Fruit fly (Drosophila melanogaster) whole organism, embryonic: ENCODE results near the gene beat-IIa.

Experiments used
- CG11247 ChIP-seq: fragments of 200-800 bp; sonication (Bioruptor generic); IDR thresholded peaks from 2 replicates; pipeline ENCODE4 v1.3.6; 2022; ENCODE audit warnings: missing biosample characterization, missing genetic modification characterization
- CG12071 ChIP-seq: fragments of 200-800 bp; sonication (Bioruptor generic); optimal IDR thresholded peaks from 3 replicates; lab custom pipeline; 2018; ENCODE audit warnings: missing biosample characterization, mild to moderate bottlenecking, missing genetic modification characterization
- CG12155 ChIP-seq: fragments of 200-800 bp; sonication (Bioruptor generic); optimal IDR thresholded peaks from 3 replicates; lab custom pipeline; 2016; ENCODE audit warnings: missing biosample characterization, missing genetic modification characterization
- CG12299 ChIP-seq: fragments of 200-800 bp; sonication (Bioruptor generic); optimal IDR thresholded peaks from 2 replicates; lab custom pipeline; 2018; ENCODE audit warnings: missing biosample characterization, mild to moderate bottlenecking, missing genetic modification characterization
- CG15479 ChIP-seq: fragments of 200-800 bp; sonication (Bioruptor generic); optimal IDR thresholded peaks from 3 replicates; lab custom pipeline; 2019; ENCODE audit warnings: missing biosample characterization, mild to moderate bottlenecking, missing genetic modification characterization, moderate library complexity
- CG15601 ChIP-seq: fragments of 200-800 bp; sonication (Bioruptor generic); optimal IDR thresholded peaks from 3 replicates; lab custom pipeline; 2019; ENCODE audit warnings: missing biosample characterization, mild to moderate bottlenecking, missing genetic modification characterization, moderate library complexity
- CG17186 ChIP-seq: fragments of 200-800 bp; sonication (Bioruptor generic); optimal IDR thresholded peaks from 3 replicates; lab custom pipeline; 2017; ENCODE audit warnings: missing biosample characterization, missing genetic modification reagents, missing genetic modification characterization
- CG17328 ChIP-seq: fragments of 200-800 bp; sonication (Bioruptor generic); IDR thresholded peaks from 2 replicates; pipeline ENCODE4 v1.3.6; 2022; ENCODE audit warnings: missing biosample characterization, missing genetic modification characterization
- CG17385 ChIP-seq: fragments of 200-800 bp; sonication (Bioruptor generic); optimal IDR thresholded peaks from 3 replicates; lab custom pipeline; 2018; ENCODE audit warnings: missing biosample characterization, mild to moderate bottlenecking, missing genetic modification characterization
- CG18476 ChIP-seq: fragments of 200-800 bp; sonication (Bioruptor generic); optimal IDR thresholded peaks from 2 replicates; lab custom pipeline; 2016; ENCODE audit warnings: missing biosample characterization, mild to moderate bottlenecking, missing genetic modification characterization
- CG3838 ChIP-seq: fragments of 200-800 bp; sonication (Bioruptor generic); optimal IDR thresholded peaks from 3 replicates; lab custom pipeline; 2016; ENCODE audit warnings: missing biosample characterization, missing genetic modification characterization
- CG42726 ChIP-seq: fragments of 200-800 bp; sonication (Bioruptor generic); IDR thresholded peaks from 2 replicates; pipeline ENCODE4 v1.3.6; 2022; ENCODE audit warnings: missing biosample characterization, missing genetic modification characterization; ENCODE audit not compliant: partially characterized antibody
- CG6175 ChIP-seq: fragments of 200-800 bp; sonication (Bioruptor generic); IDR thresholded peaks from 3 replicates; pipeline ENCODE4 v1.3.6; 2022; ENCODE audit warnings: missing biosample characterization, missing genetic modification characterization
- CG8281 ChIP-seq: fragments of 200-800 bp; sonication (Bioruptor generic); optimal IDR thresholded peaks from 2 replicates; lab custom pipeline; 2018; ENCODE audit warnings: missing biosample characterization, mild to moderate bottlenecking, missing genetic modification characterization, moderate library complexity
- CG9817 ChIP-seq: fragments of 200-800 bp; sonication (Bioruptor generic); optimal IDR thresholded peaks from 2 replicates; lab custom pipeline; 2018; ENCODE audit warnings: missing biosample characterization, mild to moderate bottlenecking, missing genetic modification characterization, moderate library complexity
- CkIIα-i1 ChIP-seq: fragments of 200-800 bp; sonication (Bioruptor generic); IDR thresholded peaks from 2 replicates; pipeline ENCODE4 v1.3.6; 2022; ENCODE audit warnings: missing biosample characterization, missing genetic modification characterization
- CrebB ChIP-seq: fragments of 200-800 bp; sonication (Bioruptor generic); optimal IDR thresholded peaks from 3 replicates; lab custom pipeline; 2018; ENCODE audit warnings: missing biosample characterization, mild to moderate bottlenecking, missing genetic modification characterization
- Deaf1 ChIP-seq: fragments of 200-800 bp; optimal IDR thresholded peaks from 3 replicates; lab custom pipeline; 2019; ENCODE audit warnings: missing biosample characterization, mild to moderate bottlenecking, missing genetic modification characterization, moderate library complexity
- E2f1 ChIP-seq: fragments of 200-800 bp; sonication (Bioruptor generic); IDR thresholded peaks from 2 replicates; pipeline ENCODE4 v1.3.6; 2022; ENCODE audit warnings: missing biosample characterization, missing genetic modification characterization
- E2f2 ChIP-seq: fragments of 200-800 bp; sonication (Bioruptor generic); IDR thresholded peaks from 2 replicates; pipeline ENCODE4 v1.3.6; 2022; ENCODE audit warnings: missing biosample characterization, missing genetic modification characterization
- Gug ChIP-seq: fragments of 200-800 bp; sonication (Bioruptor generic); IDR thresholded peaks from 4 replicates; pipeline ENCODE4 v1.3.6; 2022; ENCODE audit warnings: missing biosample characterization, missing genetic modification characterization
- Hmx ChIP-seq: fragments of 200-800 bp; sonication (Bioruptor generic); optimal IDR thresholded peaks from 2 replicates; lab custom pipeline; 2016; ENCODE audit warnings: missing biosample characterization, missing genetic modification characterization
- Hsf ChIP-seq: fragments of 200-800 bp; sonication (Bioruptor generic); optimal IDR thresholded peaks from 3 replicates; lab custom pipeline; 2016; ENCODE audit warnings: missing biosample characterization, missing genetic modification characterization
- MBD-R2 ChIP-seq: fragments of 200-800 bp; sonication (Bioruptor generic); IDR thresholded peaks from 2 replicates; pipeline ENCODE4 v1.3.6; 2022; ENCODE audit warnings: missing biosample characterization, missing genetic modification characterization
- Med ChIP-seq: fragments of 200-800 bp; sonication (Bioruptor generic); peaks from one replicate; lab custom pipeline; 2016; ENCODE audit warnings: missing biosample characterization, missing genetic modification characterization, mild to moderate bottlenecking, inconsistent platforms, moderate library complexity
- NK7.1 ChIP-seq: fragments of 200-800 bp; sonication (Bioruptor generic); optimal IDR thresholded peaks from 3 replicates; lab custom pipeline; 2016; ENCODE audit warnings: missing biosample characterization, missing genetic modification characterization
- Pdp1 ChIP-seq, 2 experiments: fragments of 200-800 bp; sonication (Bioruptor generic); optimal IDR thresholded peaks; 3 replicates each; lab custom pipeline; 2016; ENCODE audit warnings: missing biosample characterization in 2 of 2, missing genetic modification characterization in 2 of 2, mild to moderate bottlenecking in 1 of 2, moderate library complexity in 1 of 2
- ab ChIP-seq: fragments of 200-800 bp; sonication (Bioruptor generic); optimal IDR thresholded peaks from 2 replicates; lab custom pipeline; 2016; ENCODE audit warnings: missing biosample characterization, missing genetic modification characterization
- al ChIP-seq: fragments of 200-800 bp; sonication (Bioruptor generic); IDR thresholded peaks from 2 replicates; pipeline ENCODE4 v1.3.6; 2022; ENCODE audit warnings: missing biosample characterization, missing genetic modification characterization
- ash1 ChIP-seq: fragments of 200-800 bp; sonication (Bioruptor generic); optimal IDR thresholded peaks from 2 replicates; lab custom pipeline; 2018; ENCODE audit warnings: missing biosample characterization, mild to moderate bottlenecking, missing genetic modification characterization
- bab2 ChIP-seq: fragments of 200-800 bp; sonication (Bioruptor generic); optimal IDR thresholded peaks from 2 replicates; lab custom pipeline; 2016; ENCODE audit warnings: missing biosample characterization, missing genetic modification characterization
- caup ChIP-seq: fragments of 200-800 bp; sonication (Bioruptor generic); optimal IDR thresholded peaks from 3 replicates; lab custom pipeline; 2017; ENCODE audit warnings: missing biosample characterization, mild to moderate bottlenecking, missing genetic modification characterization, moderate library complexity; ENCODE audit not compliant: severe bottlenecking
- chif ChIP-seq, 2 experiments: fragments of 200-800 bp; sonication (Bioruptor generic); optimal IDR thresholded peaks; 3 replicates each; lab custom pipeline; 2016; ENCODE audit warnings: missing biosample characterization in 2 of 2, missing genetic modification characterization in 2 of 2
- chinmo ChIP-seq: fragments of 200-800 bp; sonication (Bioruptor generic); IDR thresholded peaks from 4 replicates; pipeline ENCODE4 v1.3.6; 2022; ENCODE audit warnings: missing biosample characterization, missing genetic modification characterization; ENCODE audit not compliant: partially characterized antibody
- grn ChIP-seq: fragments of 200-800 bp; sonication (Bioruptor generic); optimal IDR thresholded peaks from 3 replicates; lab custom pipeline; 2017; ENCODE audit warnings: missing biosample characterization, missing genetic modification characterization
- gsb-n ChIP-seq: fragments of 200-800 bp; sonication (Bioruptor generic); optimal IDR thresholded peaks from 3 replicates; lab custom pipeline; 2018; ENCODE audit warnings: missing biosample characterization, mild to moderate bottlenecking, missing genetic modification characterization
- lmd ChIP-seq: fragments of 200-800 bp; sonication (Bioruptor generic); IDR thresholded peaks from 2 replicates; pipeline ENCODE4 v1.3.6; 2022; ENCODE audit warnings: missing biosample characterization, missing genetic modification characterization
- mirr ChIP-seq: fragments of 200-800 bp; sonication (Bioruptor generic); optimal IDR thresholded peaks from 3 replicates; lab custom pipeline; 2018; ENCODE audit warnings: missing biosample characterization, mild to moderate bottlenecking, missing genetic modification characterization
- onecut ChIP-seq: fragments of 200-800 bp; sonication (Bioruptor generic); IDR thresholded peaks from 2 replicates; pipeline ENCODE4 v1.3.6; 2022; ENCODE audit warnings: missing biosample characterization, missing genetic modification characterization
- prd ChIP-seq, 3 experiments: fragments of >200 bp in 2 of 3; fragments of 200-800 bp in 1 of 3; sonication (Bioruptor generic) in 1 of 3; optimal IDR thresholded peaks in 2 of 3; IDR thresholded peaks in 1 of 3; 2 replicates in 2 of 3; 3 replicates in 1 of 3; pipeline versions ENCODE4 v1.3.6 to Lab custom; 2017 to 2022; ENCODE audit warnings: missing biosample characterization in 1 of 3, missing genetic modification characterization in 1 of 3
- sc ChIP-seq, 3 experiments: fragments of >200 bp in 2 of 3; fragments of 200-800 bp in 1 of 3; sonication (Bioruptor generic) in 1 of 3; optimal IDR thresholded peaks; 2 replicates in 2 of 3; 3 replicates in 1 of 3; lab custom pipeline; 2017; ENCODE audit warnings: mild to moderate bottlenecking in 1 of 3, missing biosample characterization in 1 of 3, missing genetic modification characterization in 1 of 3, missing genetic modification reagents in 1 of 3
- scrt ChIP-seq: fragments of 200-800 bp; sonication (Bioruptor generic); optimal IDR thresholded peaks from 2 replicates; lab custom pipeline; 2018; ENCODE audit warnings: missing biosample characterization, mild to moderate bottlenecking, missing genetic modification characterization, moderate library complexity
- sens ChIP-seq: fragments of 200-800 bp; sonication (Bioruptor generic); peaks from one replicate; lab custom pipeline; 2016; ENCODE audit warnings: missing biosample characterization, missing genetic modification characterization
- shn ChIP-seq: fragments of 200-800 bp; sonication (Bioruptor generic); optimal IDR thresholded peaks from 3 replicates; lab custom pipeline; 2016; ENCODE audit warnings: missing biosample characterization, missing genetic modification characterization
- slou ChIP-seq: fragments of 200-800 bp; sonication (Bioruptor generic); optimal IDR thresholded peaks from 3 replicates; lab custom pipeline; 2016; ENCODE audit warnings: missing biosample characterization, missing genetic modification characterization
- sob ChIP-seq: fragments of 200-800 bp; sonication (Bioruptor generic); IDR thresholded peaks from 2 replicates; pipeline ENCODE4 v1.3.6; 2022; ENCODE audit warnings: missing biosample characterization, missing genetic modification characterization
- wek ChIP-seq: fragments of 200-800 bp; sonication (Bioruptor generic); optimal IDR thresholded peaks from 3 replicates; lab custom pipeline; 2018; ENCODE audit warnings: missing biosample characterization, mild to moderate bottlenecking, missing genetic modification characterization, moderate library complexity

The beat-IIa gene

DNA sequence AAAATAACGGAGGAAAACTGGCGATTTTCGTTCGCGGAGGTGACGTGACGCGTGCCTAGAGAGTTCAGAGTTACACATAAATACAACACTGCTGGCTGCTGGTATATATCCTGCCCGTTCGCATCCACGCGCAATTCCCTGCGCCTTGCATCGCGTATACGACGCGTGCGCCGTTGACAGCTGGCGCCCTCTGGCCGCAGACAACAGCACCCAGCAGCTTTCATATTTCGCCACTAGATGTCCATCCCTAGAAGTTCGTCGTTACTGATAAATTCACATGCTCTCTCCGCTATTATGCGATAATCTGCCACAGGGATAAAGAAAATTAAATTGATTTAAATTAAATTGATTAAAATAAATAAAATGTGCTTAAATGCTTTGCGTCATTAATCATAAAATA, 36.5 kb upstream of the beat-IIa start, which contains the start of gene Sur-8 (continued):
- TF ChIP-seq CG8281 (tag; lab: Kevin White, UChicago) (no peak), E2f1 (GFP tag; lab: Robert Waterston, UW) (peak; percentile 68), onecut (GFP tag; lab: Robert Waterston, UW) (peak; percentile 73), CG12299 (tag; lab: Kevin White, UChicago) (no peak), ash1 (no peak), CG15479 (GFP tag; lab: Kevin White, UChicago) (no peak), ab (no peak), CG17385 (peak; percentile 35), Deaf1 (tag; lab: Kevin White, UChicago) (no peak), sc (optimal IDR thresholded peaks at IDR 0.05; lab: Kevin White, UChicago) (no peak), sc (GFP tag; optimal IDR thresholded peaks at IDR 0.05; lab: Kevin White, UChicago) (no peak), Pdp1 (GFP tag; optimal IDR thresholded peaks at IDR 0.05; lab: Kevin White, UChicago) (peak; percentile 54 to 69), sens (GFP tag; lab: Kevin White, UChicago) (peak; percentile 91), CG15601 (tag; lab: Kevin White, UChicago) (no peak)

DNA sequence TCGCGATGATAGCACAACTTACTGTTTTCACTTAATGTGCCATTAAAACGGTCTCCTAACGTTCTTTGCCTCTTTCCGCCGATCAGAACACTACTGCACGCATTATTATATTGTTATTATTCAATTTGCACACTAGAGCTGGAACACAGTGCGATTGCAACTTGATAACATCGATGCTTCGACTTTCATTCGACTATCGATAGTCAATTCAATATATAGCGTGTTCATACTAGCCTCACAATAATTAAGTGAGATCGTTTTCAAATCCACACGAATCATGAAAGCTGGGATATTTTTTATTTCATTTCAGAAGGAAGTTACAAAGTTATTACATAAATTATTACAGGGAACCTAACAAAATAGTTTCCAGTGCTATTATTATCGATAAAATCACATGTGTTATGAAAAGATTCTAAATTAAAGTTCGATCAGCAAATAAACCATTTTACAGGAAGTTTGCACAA, 35.4 kb upstream of the beat-IIa start:
- TF ChIP-seq wek (no peak), CG9817 (peak; percentile 54), bab2 (GFP tag; lab: Kevin White, UChicago) (peak; percentile 37), CrebB (tag; lab: Kevin White, UChicago) (peak; percentile 27), sob (GFP tag; lab: Robert Waterston, UW) (0 out of 2 replicates have a peak, but pooled peaks have one; percentile 43), chinmo (GFP tag; lab: Robert Waterston, UW) (peak; percentile 96), grn (GFP tag; lab: Kevin White, UChicago) (peak; percentile 76), CG17186 (GFP tag; lab: Kevin White, UChicago) (peak; percentile 21), CG6175 (no peak), CG18476 (peak; percentile 23), Hsf (GFP tag; lab: Kevin White, UChicago) (peak; percentile 82), CG12155 (GFP tag; lab: Kevin White, UChicago) (peak; percentile 53), scrt (peak; percentile 28), CG15479 (GFP tag; lab: Kevin White, UChicago) (no peak), NK7.1 (GFP tag; lab: Kevin White, UChicago) (no peak), MBD-R2 (peak; percentile 65), lmd (GFP tag; lab: Robert Waterston, UW) (peak; percentile 27; the same call in 1 of the 2 replicates), CkIIα-i1 (GFP tag; lab: Robert Waterston, UW) (no peak), E2f2 (GFP tag; lab: Robert Waterston, UW) (peak; percentile 68), Hmx (GFP tag; lab: Kevin White, UChicago) (peak; percentile 8), CG17328 (GFP tag; lab: Robert Waterston, UW) (0 out of 2 replicates have a peak, but pooled peaks have one; percentile 22), caup (GFP tag; lab: Kevin White, UChicago) (peak; percentile 11), al (GFP tag; lab: Robert Waterston, UW) (peak; percentile 62; the same call in 1 of the 2 replicates), slou (GFP tag; lab: Kevin White, UChicago) (peak; percentile 13), CG12071 (no peak), mirr (GFP tag; lab: Kevin White, UChicago) (peak; percentile 17), CG11247 (peak; percentile 36; the same call in 1 of the 2 replicates), CG42726 (GFP tag; lab: Robert Waterston, UW) (peak; percentile 43; the same call in 1 of the 2 replicates), Med (GFP tag; lab: Kevin White, UChicago) (peak; percentile 83), chif (GFP tag; optimal IDR thresholded peaks at IDR 0.05; lab: Kevin White, UChicago) (peak in 1 of 2 experiments; percentile 43), Gug (no peak; the same call in 3 of the 4 replicates), gsb-n (tag; lab: Kevin White, UChicago) (peak; percentile 52), prd (optimal IDR thresholded peaks at IDR 0.05; lab: Kevin White, UChicago) (no peak), prd (GFP tag; IDR thresholded peaks at IDR 0.05; lab: Robert Waterston, UW) (peak; percentile 59), CG3838 (GFP tag; lab: Kevin White, UChicago) (no peak), shn (GFP tag; lab: Kevin White, UChicago) (peak; percentile 54), onecut (GFP tag; lab: Robert Waterston, UW) (no peak), Deaf1 (tag; lab: Kevin White, UChicago) (peak; percentile 2)
